Fruit fly (Drosophila melanogaster): ENCODE results near the gene jp.

The jp gene

DNA sequence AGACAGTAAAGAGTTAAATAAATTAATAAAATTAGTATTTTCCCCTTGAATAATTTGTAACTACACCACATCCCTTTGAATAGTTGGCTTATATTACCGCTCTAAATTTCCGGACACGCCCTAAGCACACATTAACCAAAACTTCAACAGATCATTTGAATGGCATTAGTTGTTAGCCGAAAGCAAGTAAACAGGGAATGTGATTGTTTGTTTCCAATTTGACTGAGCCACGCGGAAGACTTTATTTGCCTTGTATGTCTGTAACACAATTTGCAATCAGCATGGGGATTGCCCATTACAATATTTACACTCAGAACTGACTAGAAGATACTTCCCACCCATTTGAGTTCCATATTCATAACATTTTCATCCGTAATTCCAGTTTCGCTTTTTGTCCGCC is 56.9 kb downstream of the jp start (continued):
- TF ChIP-seq CG12236 (GFP tag; optimal IDR thresholded peaks at IDR 0.05) (no peak), CG8089 (GFP tag; optimal IDR thresholded peaks at IDR 0.05) (no peak), CG7357 (GFP tag; IDR thresholded peaks at IDR 0.05) (no peak), CG3407 (GFP tag; optimal IDR thresholded peaks at IDR 0.05) (no peak), CG17912 (GFP tag; optimal IDR thresholded peaks at IDR 0.05) (no peak), Gug (GFP tag; IDR thresholded peaks at IDR 0.05) (no peak), bab2 (GFP tag; optimal IDR thresholded peaks at IDR 0.05) (no peak), CG16779 (GFP tag; IDR thresholded peaks at IDR 0.05) (no peak), nau (GFP tag; optimal IDR thresholded peaks at IDR 0.05) (peak; percentile 20), dysf (GFP tag; IDR thresholded peaks at IDR 0.05) (no peak), CG8478 (optimal IDR thresholded peaks at IDR 0.05) (no peak), E2f2 (GFP tag; IDR thresholded peaks at IDR 0.05) (peak; percentile 35), Adf1 (GFP tag; IDR thresholded peaks at IDR 0.05) (no peak; the same call in 1 of the 2 replicates), CG11504 (tag; optimal IDR thresholded peaks at IDR 0.05) (no peak), h (optimal IDR thresholded peaks at IDR 0.05) (no peak), prd (optimal IDR thresholded peaks at IDR 0.05) (no peak), prd (GFP tag; IDR thresholded peaks at IDR 0.05) (no peak), CG32532 (GFP tag; IDR thresholded peaks at IDR 0.05) (no peak), jumu (GFP tag; optimal IDR thresholded peaks at IDR 0.05) (no peak), ap (GFP tag; IDR thresholded peaks at IDR 0.05) (no peak), CG7786 (GFP tag; optimal IDR thresholded peaks at IDR 0.05) (no peak), al (GFP tag; IDR thresholded peaks at IDR 0.05) (no peak), Jarid2 (GFP tag; optimal IDR thresholded peaks at IDR 0.05) (no peak), Meics (GFP tag; optimal IDR thresholded peaks at IDR 0.05) (peak; percentile 58), tap (tag; optimal IDR thresholded peaks at IDR 0.05) (no peak), abd-A (tag; optimal IDR thresholded peaks at IDR 0.05) (no peak), fru (optimal IDR thresholded peaks at IDR 0.05) (no peak), pho (GFP tag; optimal IDR thresholded peaks at IDR 0.05) (peak; percentile 21), ERR (GFP tag; optimal IDR thresholded peaks at IDR 0.05) (no peak), pzg (GFP tag; optimal IDR thresholded peaks at IDR 0.05) (no peak), bowl (GFP tag; IDR thresholded peaks at IDR 0.05) (no peak), CG10543 (GFP tag; optimal IDR thresholded peaks at IDR 0.05) (no peak), dpn (GFP tag; optimal IDR thresholded peaks at IDR 0.05) (peak in 1 of 2 experiments; percentile 4), CG8290 (GFP tag; optimal IDR thresholded peaks at IDR 0.05) (no peak), CG8290 (tag; optimal IDR thresholded peaks at IDR 0.05) (peak in 1 of 2 experiments; percentile 75), CG11085 (GFP tag; IDR thresholded peaks at IDR 0.05) (no peak), so (GFP tag; IDR thresholded peaks at IDR 0.05) (0 out of 3 replicates have a peak, but pooled peaks have one; percentile 57), twi (tag; optimal IDR thresholded peaks at IDR 0.05) (no peak), row (GFP tag; IDR thresholded peaks at IDR 0.05) (no peak), CG14441 (GFP tag; IDR thresholded peaks at IDR 0.05) (0 out of 2 replicates have a peak, but pooled peaks have one; percentile 11), sna (GFP tag; IDR thresholded peaks at IDR 0.05; ENCODE audit: partially characterized antibody) (no peak), nerfin-2 (GFP tag; IDR thresholded peaks at IDR 0.05; ENCODE audit: partially characterized antibody) (no peak), CG12299 (tag; optimal IDR thresholded peaks at IDR 0.05) (no peak), CG3065 (GFP tag; optimal IDR thresholded peaks at IDR 0.05) (no peak), danr (GFP tag; IDR thresholded peaks at IDR 0.05) (no peak), BtbVII (GFP tag; optimal IDR thresholded peaks at IDR 0.05) (peak; percentile 65), Sox100B (GFP tag; optimal IDR thresholded peaks at IDR 0.05) (no peak), CG10147 (GFP tag; optimal IDR thresholded peaks at IDR 0.05) (no peak), Kr (GFP tag; optimal IDR thresholded peaks at IDR 0.05) (no peak), CG11398 (GFP tag; optimal IDR thresholded peaks at IDR 0.05) (no peak), Scr (GFP tag; IDR thresholded peaks at IDR 0.05; ENCODE audit: partially characterized antibody) (no peak), CG43689 (GFP tag; IDR thresholded peaks at IDR 0.05) (no peak), CG5245 (GFP tag; optimal IDR thresholded peaks at IDR 0.05) (no peak), CG31441 (GFP tag; IDR thresholded peaks at IDR 0.05) (no peak)

Measured in whole organism, embryonic.